Worm (Caenorhabditis elegans) whole organism, L2 larva: ENCODE measurements around the gene ldp-1.

ENCODE experiments used
- R02D3.7 ChIP-seq: fragments of 150-350 bp; optimal IDR thresholded peaks from 2 replicates; lab custom pipeline; 2014; ENCODE audit warnings: missing biosample characterization, missing genetic modification characterization
- ceh-82 ChIP-seq: fragments of 150-350 bp; optimal IDR thresholded peaks from 2 replicates; lab custom pipeline; 2014; ENCODE audit warnings: missing biosample characterization, missing genetic modification characterization
- lin-13 ChIP-seq: fragments of 150-350 bp; optimal IDR thresholded peaks from 2 replicates; lab custom pipeline; 2014; ENCODE audit warnings: missing biosample characterization, missing genetic modification reagents, missing genetic modification characterization
- nhr-10 ChIP-seq: sonication (generic microtip); optimal IDR thresholded peaks from 2 replicates; lab custom pipeline; 2017; ENCODE audit warnings: missing biosample characterization, missing genetic modification characterization
- snpc-4 ChIP-seq: fragments of 150-350 bp; optimal IDR thresholded peaks from 2 replicates; lab custom pipeline; 2014; ENCODE audit warnings: missing biosample characterization, missing genetic modification characterization
- ztf-11 ChIP-seq: sonication (generic microtip); optimal IDR thresholded peaks from 2 replicates; lab custom pipeline; 2017; ENCODE audit warnings: missing biosample characterization, missing genetic modification characterization

DNA sequence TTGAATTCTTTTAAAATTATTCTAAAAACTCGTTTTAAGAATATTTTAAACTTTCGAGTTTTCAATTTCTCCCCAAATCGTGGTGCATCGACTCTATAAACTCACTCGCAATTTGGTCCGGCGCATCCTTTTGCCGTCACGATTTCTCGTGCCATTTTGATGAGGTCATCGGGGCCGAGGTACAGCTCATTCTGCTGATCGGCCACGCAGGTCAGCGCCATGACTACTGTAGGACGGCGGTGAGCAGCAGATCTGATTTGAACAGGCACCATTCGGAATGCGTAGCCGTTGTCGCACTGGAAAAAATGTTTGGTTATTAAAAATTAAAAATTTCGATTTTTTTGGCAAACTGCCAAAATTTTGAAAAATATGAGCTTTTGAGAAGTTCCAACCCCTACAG, 5.3 kb downstream of the ldp-1 start:
- TF ChIP-seq snpc-4 (tag; lab: Kevin White, UChicago) (no peak), R02D3.7 (tag; lab: Kevin White, UChicago) (no peak), lin-13 (GFP tag; lab: Kevin White, UChicago) (no peak), ceh-82 (tag; lab: Kevin White, UChicago) (no peak), ztf-11 (tag; lab: Kevin White, UChicago) (no peak), nhr-10 (tag; lab: Kevin White, UChicago) (no peak)
